Fruit fly (Drosophila melanogaster) ovary, adult (tissue): ENCODE measurements around the gene par-6.

Experiments
- CG17801 ChIP-seq: fragments of 200-800 bp; optimal IDR thresholded peaks from 2 replicates; lab custom pipeline; 2019; ENCODE audit warnings: missing biosample characterization, mild to moderate bottlenecking, missing genetic modification characterization, moderate library complexity; ENCODE audit not compliant: partially characterized antibody

Gene par-6

DNA sequence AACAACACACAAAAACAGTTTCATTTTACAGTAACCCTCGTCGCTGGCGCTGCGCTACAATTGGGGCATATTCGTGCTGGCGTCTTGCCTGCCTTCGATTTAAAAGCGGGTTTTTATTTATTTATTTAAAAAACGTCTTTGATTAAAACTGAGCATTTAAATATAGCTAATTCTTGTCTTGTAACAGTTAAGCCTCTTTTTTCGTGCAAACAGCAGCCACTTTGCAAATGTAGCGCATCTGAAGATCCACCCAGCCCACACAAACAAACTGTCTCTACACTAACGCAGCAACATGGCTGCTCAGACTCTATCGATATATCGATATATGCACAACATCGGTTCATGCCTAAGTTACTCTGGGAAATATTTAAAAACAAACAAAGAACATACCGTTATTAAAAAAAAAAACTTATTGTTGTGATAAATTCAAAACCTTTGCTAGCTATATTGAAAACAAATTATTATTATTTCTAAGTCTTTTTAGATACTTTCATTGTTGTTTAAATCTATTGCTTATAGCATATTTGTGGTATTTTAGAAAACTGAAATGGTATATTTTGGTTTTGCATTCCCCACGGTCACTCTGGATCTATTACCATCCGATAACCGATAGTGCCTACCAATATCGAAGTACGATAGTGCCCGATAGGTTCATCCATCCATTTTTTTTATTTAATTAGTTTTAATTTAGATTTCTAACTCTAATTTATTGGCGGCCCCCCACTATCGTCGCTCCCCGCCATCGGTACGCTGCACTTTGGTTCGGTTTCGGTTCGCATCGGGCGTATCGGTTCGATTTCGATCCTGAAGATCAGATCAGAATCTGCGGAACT lies at the start of gene par-6, which contains the start of gene CG8188:
par-6 (plus strand) TSS at position 615 of the 833 bp plus-strand sequence.
CG8188 (minus strand) TSS at position 287 of the 833 bp plus-strand sequence.
- peak; percentile 95 for TF ChIP-seq CG17801

- no peak for TF ChIP-seq CG17801
Measured at dm6 chrX:17656501-17656900, 46.7 kb upstream of the par-6 start, which contains the start of gene IntS2. TSS of gene IntS2 (minus strand) at chrX:17656818.

- TF ChIP-seq CG17801 = peak; percentile 19
Measured at dm6 chrX:17657050-17657696, 46.0 kb upstream of the par-6 start, which contains the start of gene beta-Spec. TSS of gene beta-Spec (plus strand) at chrX:17657372.

dm6 chrX:17657716-17658115 lies 45.4 kb upstream of the par-6 start:
- no peak for TF ChIP-seq CG17801

DNA sequence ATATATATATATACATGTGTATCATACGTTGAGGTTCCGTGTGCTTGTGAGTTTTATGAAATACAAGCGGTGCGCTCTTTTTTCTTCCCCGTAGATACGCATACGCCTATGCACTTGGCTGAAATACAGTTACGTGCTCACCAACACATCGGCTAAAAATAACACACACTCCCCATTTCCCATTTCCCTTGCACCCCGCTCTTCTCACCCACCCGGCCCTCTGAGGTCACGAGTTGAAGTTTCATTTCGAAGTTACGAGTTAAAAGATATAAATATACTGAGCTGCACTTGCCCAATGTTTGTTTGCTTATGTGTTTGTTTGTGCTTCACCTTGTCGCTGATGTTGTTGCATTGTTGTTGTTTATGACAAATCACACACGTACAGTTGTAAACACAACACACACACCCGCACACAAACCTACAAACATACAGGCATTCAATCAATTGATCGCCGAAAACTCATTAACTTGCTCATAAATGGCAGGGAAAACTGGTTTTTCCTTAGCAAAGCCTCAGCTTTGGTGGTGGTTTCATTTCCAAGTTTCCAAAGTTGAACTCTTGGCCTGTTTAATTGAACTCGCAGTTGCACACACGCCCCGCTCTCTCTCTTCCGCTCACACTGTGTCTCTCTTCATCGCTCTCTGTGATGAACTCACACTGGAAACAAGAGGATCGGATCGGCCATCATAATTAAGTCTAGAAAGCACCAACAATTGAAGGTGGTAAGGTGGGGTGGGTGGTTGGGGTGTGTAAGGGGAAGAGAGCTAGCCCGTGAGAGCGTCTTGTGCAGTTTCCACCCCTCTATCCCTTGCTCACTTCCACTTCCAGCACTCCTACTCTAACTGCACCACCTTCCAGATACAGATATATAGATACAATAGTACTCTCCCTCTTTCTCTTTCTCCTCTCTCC lies 44.7 kb upstream of the par-6 start:
- peak; percentile 12 for TF ChIP-seq CG17801

DNA sequence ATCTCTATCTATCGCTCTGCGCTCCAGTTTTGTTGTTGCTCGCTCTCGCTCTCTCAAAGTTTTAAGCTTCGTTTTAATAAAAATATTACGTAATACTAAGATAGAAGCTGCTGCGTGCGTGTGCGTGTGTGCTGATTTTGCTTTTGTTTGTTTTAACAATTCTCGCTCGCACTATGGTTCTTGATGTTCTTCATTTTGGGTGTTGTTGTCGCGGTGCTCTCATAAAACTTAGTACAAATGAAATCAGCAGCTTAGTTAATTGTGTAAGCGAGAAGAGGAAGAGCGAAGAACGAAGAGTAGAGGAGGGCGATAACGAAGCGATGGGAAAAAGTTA lies 44.1 kb upstream of the par-6 start:
- TF ChIP-seq CG17801 = no peak

DNA sequence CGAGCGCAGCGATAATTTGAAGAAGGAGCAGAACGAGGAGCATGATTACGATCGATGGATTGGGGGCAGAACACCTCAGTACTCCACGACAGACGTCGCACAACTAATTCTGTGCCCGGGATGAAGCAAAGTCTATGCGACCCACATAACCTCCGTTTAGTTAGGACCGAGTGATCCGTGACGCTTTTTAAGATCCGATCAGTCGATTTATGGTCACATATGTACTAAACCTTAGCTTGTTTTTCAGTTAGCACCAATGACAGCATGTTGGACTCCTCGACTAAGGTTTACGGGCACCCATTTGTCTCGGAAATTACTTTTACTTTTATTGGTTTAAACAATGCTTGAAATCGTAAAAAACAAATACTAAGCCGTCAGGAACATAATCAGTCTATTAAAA lies 31.4 kb upstream of the par-6 start, which contains the start of gene CG12990:
CG12990 (minus strand) TSS at position 101 of the 400 bp plus-strand sequence.
- no peak for TF ChIP-seq CG17801

dm6 chrX:17677953-17678668 lies 25.0 kb upstream of the par-6 start:
- no peak for TF ChIP-seq CG17801

DNA sequence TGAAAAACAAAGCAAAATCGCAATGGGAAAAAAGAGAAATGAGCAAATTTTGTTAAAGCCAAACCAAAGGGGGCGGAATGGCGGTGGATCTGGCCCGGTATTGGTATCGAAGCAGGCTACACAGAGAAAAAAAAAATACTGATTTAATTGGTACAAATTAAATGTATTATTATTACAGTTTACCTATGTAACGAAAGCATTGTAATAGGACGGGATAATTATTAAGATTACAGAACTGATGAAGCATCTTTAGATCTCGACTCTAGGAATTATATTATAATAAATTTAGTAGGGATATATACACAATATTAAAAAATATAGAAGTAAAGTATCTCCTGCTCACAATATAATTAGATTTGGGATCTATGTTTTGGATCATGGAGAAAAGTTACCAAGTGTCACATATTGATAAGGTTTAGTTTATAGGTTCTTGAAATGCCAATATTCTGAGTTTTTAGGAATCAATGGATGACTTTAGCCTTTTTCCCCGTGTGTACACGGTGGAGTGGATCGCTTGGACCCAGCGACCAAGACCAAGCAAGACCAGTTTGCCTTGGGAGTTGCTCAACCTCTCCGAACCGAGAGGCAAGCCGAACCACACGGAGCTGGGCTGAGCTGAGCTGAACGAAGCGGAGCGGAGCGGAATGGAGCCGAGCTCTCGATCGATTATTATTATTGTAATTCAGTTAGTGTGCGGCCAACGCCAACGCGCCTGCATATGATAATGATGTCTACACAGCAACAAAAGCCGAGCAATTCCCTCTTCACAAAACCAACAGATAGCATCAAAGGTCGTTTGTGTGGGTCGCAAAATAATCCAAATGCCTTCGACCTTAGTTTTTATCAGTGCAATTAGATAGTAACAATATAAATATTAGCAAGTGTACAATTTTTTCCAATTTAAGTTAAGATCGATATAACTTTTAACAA lies 23.2 kb upstream of the par-6 start:
- TF ChIP-seq CG17801 = no peak

dm6 chrX:17682745-17683505 lies 20.2 kb upstream of the par-6 start:
- TF ChIP-seq CG17801 = peak; percentile 50

dm6 chrX:17683506-17683858 lies 19.7 kb upstream of the par-6 start:
- TF ChIP-seq CG17801 = no peak

dm6 chrX:17686179-17686578 lies 17.0 kb upstream of the par-6 start:
- no peak for TF ChIP-seq CG17801

DNA sequence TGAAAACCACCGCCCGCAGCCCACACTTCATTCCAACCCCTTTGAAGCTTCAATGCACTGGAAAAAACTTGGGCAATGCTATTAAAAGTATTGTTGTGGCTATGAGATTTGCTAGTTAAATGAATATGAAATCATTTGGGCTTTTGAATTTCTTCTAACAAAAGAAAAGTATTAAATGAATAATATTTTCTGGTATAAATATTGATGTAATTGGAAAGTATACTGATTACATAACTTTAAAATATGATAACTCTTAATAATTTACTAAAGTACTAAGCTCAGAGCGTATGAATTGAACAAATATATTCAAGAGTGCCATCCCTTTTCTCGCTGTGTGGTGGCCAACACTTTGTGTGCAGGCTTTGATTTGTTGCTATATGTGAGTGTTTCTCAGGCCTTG lies 10.4 kb upstream of the par-6 start:
- no peak for TF ChIP-seq CG17801
